Worm (Caenorhabditis elegans) whole organism, young adult: ENCODE data around the gene D1053.2.

Experiments
- C06A6.2 ChIP-seq: fragments of 200-800 bp; sonication (Bioruptor generic); conservative IDR thresholded peaks from 2 replicates; pipeline ENCODE4 v1.3.6; 2022; ENCODE audit warnings: missing genetic modification characterization, missing compliant biosample characterization
- C17E4.6 ChIP-seq: fragments of 200-800 bp; sonication (Bioruptor generic); IDR thresholded peaks from 2 replicates; pipeline ENCODE4 v1.3.6; 2022; ENCODE audit warnings: missing genetic modification reagents, missing genetic modification characterization, missing compliant biosample characterization
- F10E7.11 ChIP-seq: sonication (generic microtip); optimal IDR thresholded peaks from 2 replicates; lab custom pipeline; 2017; ENCODE audit warnings: mild to moderate bottlenecking, missing genetic modification characterization, moderate library complexity, missing compliant biosample characterization
- attf-3 ChIP-seq: fragments of 200-800 bp; sonication (Bioruptor generic); conservative IDR thresholded peaks from 2 replicates; pipeline ENCODE4 v1.3.6; 2022; ENCODE audit warnings: missing genetic modification reagents, missing genetic modification characterization, missing compliant biosample characterization
- dox-1 ChIP-seq: fragments of 200-800 bp; sonication (Bioruptor generic); IDR thresholded peaks from 2 replicates; pipeline ENCODE4 v1.3.6; 2022; ENCODE audit warnings: missing genetic modification reagents, missing genetic modification characterization, missing compliant biosample characterization
- egl-18 ChIP-seq: fragments of 200-800 bp; sonication (Bioruptor generic); IDR thresholded peaks from 2 replicates; pipeline ENCODE4 v1.3.6; 2022; ENCODE audit warnings: missing genetic modification reagents, missing genetic modification characterization, missing compliant biosample characterization
- ets-4 ChIP-seq: fragments of 200-800 bp; sonication (Bioruptor generic); optimal IDR thresholded peaks from 2 replicates; lab custom pipeline; 2018; ENCODE audit warnings: mild to moderate bottlenecking, missing genetic modification characterization, missing compliant biosample characterization
- hsf-1 ChIP-seq: fragments of 200-800 bp; sonication (Bioruptor generic); IDR thresholded peaks from 2 replicates; pipeline ENCODE4 v1.3.6; 2022; ENCODE audit warnings: missing genetic modification reagents, missing genetic modification characterization, missing compliant biosample characterization
- lsl-1 ChIP-seq: fragments of 200-800 bp; sonication (Bioruptor generic); optimal IDR thresholded peaks from 2 replicates; lab custom pipeline; 2018; ENCODE audit warnings: mild to moderate bottlenecking, missing genetic modification characterization, moderate library complexity, missing compliant biosample characterization
- madf-3 ChIP-seq: fragments of 200-800 bp; sonication (Bioruptor generic); IDR thresholded peaks from 2 replicates; pipeline ENCODE4 v1.3.6; 2022; ENCODE audit warnings: missing genetic modification reagents, missing genetic modification characterization, missing compliant biosample characterization
- madf-8 ChIP-seq: fragments of 200-800 bp; sonication (Bioruptor generic); conservative IDR thresholded peaks from 2 replicates; pipeline ENCODE4 v1.3.6; 2022; ENCODE audit warnings: missing genetic modification reagents, missing genetic modification characterization, missing compliant biosample characterization
- nfya-1 ChIP-seq: sonication (generic microtip); optimal IDR thresholded peaks from 2 replicates; lab custom pipeline; 2017; ENCODE audit warnings: antibody characterized with exemption, missing compliant biosample characterization, missing genetic modification characterization, borderline replicate concordance; ENCODE audit not compliant: insufficient read depth
- unc-130 ChIP-seq: sonication (generic microtip); optimal IDR thresholded peaks from 2 replicates; lab custom pipeline; 2016; ENCODE audit warnings: missing genetic modification reagents, missing genetic modification characterization, missing compliant biosample characterization
- unc-62 ChIP-seq: fragments of 150-350 bp; optimal IDR thresholded peaks from 2 replicates; lab custom pipeline; 2014; ENCODE audit warnings: missing biosample characterization, missing genetic modification reagents, missing genetic modification characterization

DNA sequence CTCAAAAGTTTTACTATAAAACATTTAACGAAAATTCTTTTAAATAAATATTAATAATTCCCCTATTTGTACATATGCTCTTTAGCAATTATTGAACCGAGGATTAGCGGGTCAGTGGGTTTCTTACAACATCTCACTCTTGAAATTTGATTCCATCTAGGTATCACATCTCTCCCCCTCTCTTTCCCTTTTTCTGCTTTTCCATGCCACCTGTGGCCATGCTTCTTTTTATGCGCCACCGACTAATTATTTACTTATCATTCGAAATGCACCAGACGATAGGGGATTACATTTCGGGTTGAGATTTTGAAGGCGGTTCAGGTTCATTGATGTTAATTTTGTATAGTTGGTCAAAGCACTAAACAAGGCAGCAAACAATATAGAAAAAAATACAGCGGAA, 37.9 kb downstream of the D1053.2 start:
- TF ChIP-seq unc-62 (GFP tag; lab: Kevin White, UChicago) (no peak), egl-18 (GFP tag; lab: Robert Waterston, UW) (no peak), hsf-1 (GFP tag; lab: Robert Waterston, UW) (no peak), madf-3 (no peak), F10E7.11 (no peak), dox-1 (no peak), attf-3 (GFP tag; lab: Robert Waterston, UW) (no peak), unc-130 (GFP tag; lab: Kevin White, UChicago) (no peak), lsl-1 (GFP tag; lab: Kevin White, UChicago) (no peak), ets-4 (GFP tag; lab: Kevin White, UChicago) (no peak), madf-8 (GFP tag; lab: Robert Waterston, UW) (no peak), C06A6.2 (GFP tag; lab: Robert Waterston, UW) (no peak), C17E4.6 (GFP tag; lab: Robert Waterston, UW) (no peak), nfya-1 (tag; lab: Kevin White, UChicago) (no peak)
